Fruit fly (Drosophila melanogaster): ENCODE measurements around the gene Hgsnat.

The Hgsnat gene

dm6 chrX:4955788-4956442 is 37.4 kb downstream of the Hgsnat start:
- TF ChIP-seq psq (optimal IDR thresholded peaks at IDR 0.05) (no peak), Myc (optimal IDR thresholded peaks at IDR 0.05) (no peak), insv (optimal IDR thresholded peaks at IDR 0.05) (no peak), Sin3A (optimal IDR thresholded peaks at IDR 0.05) (no peak), ttk (optimal IDR thresholded peaks at IDR 0.05) (no peak), h (optimal IDR thresholded peaks at IDR 0.05) (no peak)

dm6 chrX:4958872-4959271 is 40.3 kb downstream of the Hgsnat start:
- TF ChIP-seq insv (optimal IDR thresholded peaks at IDR 0.05) (no peak), psq (optimal IDR thresholded peaks at IDR 0.05) (no peak), Sin3A (optimal IDR thresholded peaks at IDR 0.05) (no peak), h (optimal IDR thresholded peaks at IDR 0.05) (no peak), Myc (optimal IDR thresholded peaks at IDR 0.05) (no peak), ttk (optimal IDR thresholded peaks at IDR 0.05) (no peak)

- TF ChIP-seq Myc (optimal IDR thresholded peaks at IDR 0.05) (no peak), psq (optimal IDR thresholded peaks at IDR 0.05) (no peak), Sin3A (optimal IDR thresholded peaks at IDR 0.05) (no peak), insv (optimal IDR thresholded peaks at IDR 0.05) (no peak), ttk (optimal IDR thresholded peaks at IDR 0.05) (no peak), h (optimal IDR thresholded peaks at IDR 0.05) (no peak)
Observed at dm6 chrX:4961028-4961427, 42.5 kb downstream of the Hgsnat start, which contains the start of gene CG15468. TSS of gene CG15468 (minus strand) at chrX:4961128.

dm6 chrX:4962964-4963363 is 44.4 kb downstream of the Hgsnat start:
- TF ChIP-seq h (optimal IDR thresholded peaks at IDR 0.05) = no peak

- TF ChIP-seq ttk (optimal IDR thresholded peaks at IDR 0.05) = no peak
- no peak for TF ChIP-seq psq (optimal IDR thresholded peaks at IDR 0.05)
- TF ChIP-seq Sin3A (optimal IDR thresholded peaks at IDR 0.05) = no peak
- no peak for TF ChIP-seq insv (optimal IDR thresholded peaks at IDR 0.05)
Observed at dm6 chrX:4965673-4966072, 47.1 kb downstream of the Hgsnat start.

dm6 chrX:4969926-4970325 is 51.4 kb downstream of the Hgsnat start:
- no peak for TF ChIP-seq Sin3A (optimal IDR thresholded peaks at IDR 0.05)
- TF ChIP-seq Myc (optimal IDR thresholded peaks at IDR 0.05) = no peak
- no peak for TF ChIP-seq h (optimal IDR thresholded peaks at IDR 0.05)
- TF ChIP-seq psq (optimal IDR thresholded peaks at IDR 0.05) = no peak
- no peak for TF ChIP-seq insv (optimal IDR thresholded peaks at IDR 0.05)
- TF ChIP-seq ttk (optimal IDR thresholded peaks at IDR 0.05) = no peak

All from Kc167 (cell line).